Worm (Caenorhabditis elegans): Measurements from ENCODE around the gene Y50D4A.1.

The Y50D4A.1 gene

ce11 chrV:1266540-1266939, 58.9 kb downstream of the Y50D4A.1 start:
- TF ChIP-seq ceh-82 (tag; optimal IDR thresholded peaks at IDR 0.05) (no peak), lin-39 (tag; optimal IDR thresholded peaks at IDR 0.05) (no peak), daf-12 (tag; optimal IDR thresholded peaks at IDR 0.05) (no peak), elt-3 (tag; optimal IDR thresholded peaks at IDR 0.05) (no peak), fos-1 (tag; optimal IDR thresholded peaks at IDR 0.05) (no peak), sea-2 (GFP tag; optimal IDR thresholded peaks at IDR 0.05) (no peak), skn-1 (tag; optimal IDR thresholded peaks at IDR 0.05) (no peak), aly-2 (tag; optimal IDR thresholded peaks at IDR 0.05) (no peak), nhr-67 (tag; optimal IDR thresholded peaks at IDR 0.05) (no peak), jun-1 (tag; optimal IDR thresholded peaks at IDR 0.05) (no peak), nhr-76 (tag; optimal IDR thresholded peaks at IDR 0.05) (no peak), nhr-77 (tag; optimal IDR thresholded peaks at IDR 0.05) (no peak), ceh-16 (tag; optimal IDR thresholded peaks at IDR 0.05) (no peak), snpc-4 (tag; optimal IDR thresholded peaks at IDR 0.05) (no peak), nhr-25 (tag; optimal IDR thresholded peaks at IDR 0.05) (no peak), nhr-11 (tag; optimal IDR thresholded peaks at IDR 0.05) (no peak), nhr-43 (tag; optimal IDR thresholded peaks at IDR 0.05; ENCODE audit: poor library complexity, severe bottlenecking) (no peak), nhr-237 (tag; optimal IDR thresholded peaks at IDR 0.05) (no peak), ama-1 (optimal IDR thresholded peaks at IDR 0.05) (no peak)
